Fruit fly (Drosophila melanogaster): ENCODE measurements around the gene CG34164.

Gene CG34164

DNA sequence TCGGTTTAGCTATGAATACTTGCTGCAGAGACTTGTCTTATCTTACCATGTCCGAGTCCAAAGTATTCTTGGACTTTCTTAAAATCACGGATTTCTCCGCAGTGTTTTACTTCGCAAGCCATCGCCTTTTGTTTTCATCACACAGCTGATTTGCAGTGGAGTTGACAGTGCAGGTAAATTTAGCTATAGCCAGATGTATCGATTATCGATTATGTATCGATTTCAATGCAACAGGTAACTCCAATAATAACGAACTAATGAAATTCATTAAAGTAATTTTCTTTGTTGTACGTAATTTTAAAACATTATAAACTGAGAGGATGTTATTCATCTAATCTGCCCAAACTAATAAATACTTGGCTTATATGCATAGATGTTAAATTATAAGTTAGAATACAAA is 6.9 kb downstream of the CG34164 start, which contains the start of gene Rab3-GAP:
Rab3-GAP (minus strand) TSS at position 150 of the 400 bp plus-strand sequence.
- TF ChIP-seq Crg-1 (GFP tag; optimal IDR thresholded peaks at IDR 0.05), result no peak
- peak; percentile 20 for TF ChIP-seq CG11617 (GFP tag; optimal IDR thresholded peaks at IDR 0.05)
- peak; percentile 13 for TF ChIP-seq CG7101 (tag; optimal IDR thresholded peaks at IDR 0.05)
- peak; percentile 29 for TF ChIP-seq CG14711 (tag; optimal IDR thresholded peaks at IDR 0.05)
- peak; percentile 47 for TF ChIP-seq bab1 (GFP tag; optimal IDR thresholded peaks at IDR 0.05)
- TF ChIP-seq ovo (GFP tag; optimal IDR thresholded peaks at IDR 0.05), result no peak
- TF ChIP-seq cnc (optimal IDR thresholded peaks at IDR 0.05), result no peak

DNA sequence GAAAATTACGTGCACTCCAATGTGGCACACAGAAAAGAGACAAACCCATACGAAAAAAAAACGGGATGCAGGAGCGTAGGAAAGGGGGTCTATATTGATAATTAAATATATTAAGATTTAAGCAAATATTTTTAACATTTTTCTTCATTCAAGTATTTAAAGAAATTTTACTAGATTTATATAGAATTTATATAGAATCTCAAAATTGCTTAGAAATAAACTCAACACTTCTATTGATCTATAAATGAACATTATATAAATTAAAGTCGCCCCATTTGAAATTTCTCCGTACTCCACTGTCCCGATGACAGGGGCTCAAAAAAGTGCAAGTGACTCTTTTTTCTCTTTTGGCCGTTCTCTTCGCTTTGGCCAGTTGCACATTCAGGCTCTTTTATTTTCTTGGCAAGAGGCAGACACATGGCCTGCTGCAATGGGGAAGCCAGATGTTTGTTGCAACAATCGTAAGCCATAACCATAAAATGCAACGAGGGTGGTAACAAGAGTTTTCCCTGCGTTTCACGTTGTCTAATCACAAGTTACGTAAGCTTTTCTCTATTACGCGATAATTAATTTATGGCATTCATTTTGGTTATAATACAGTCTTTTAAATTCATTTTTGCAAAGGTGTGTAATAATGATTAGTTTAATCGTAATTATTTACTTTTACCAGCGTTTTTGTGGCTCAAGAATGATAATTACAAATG is 9.7 kb downstream of the CG34164 start:
- TF ChIP-seq CG14711 (tag; optimal IDR thresholded peaks at IDR 0.05) (peak; percentile 34), Crg-1 (GFP tag; optimal IDR thresholded peaks at IDR 0.05) (no peak), CG33017 (tag; optimal IDR thresholded peaks at IDR 0.05) (peak; percentile 64), ovo (GFP tag; optimal IDR thresholded peaks at IDR 0.05) (no peak), CG5204 (GFP tag; optimal IDR thresholded peaks at IDR 0.05) (no peak), CG11617 (GFP tag; optimal IDR thresholded peaks at IDR 0.05) (peak; percentile 29), CG1620 (GFP tag; optimal IDR thresholded peaks at IDR 0.05) (no peak), CG7101 (tag; optimal IDR thresholded peaks at IDR 0.05) (peak; percentile 51), cnc (optimal IDR thresholded peaks at IDR 0.05) (no peak), CG7045 (GFP tag; optimal IDR thresholded peaks at IDR 0.05) (peak; percentile 19), CG12768 (GFP tag; optimal IDR thresholded peaks at IDR 0.05) (peak; percentile 15)

DNA sequence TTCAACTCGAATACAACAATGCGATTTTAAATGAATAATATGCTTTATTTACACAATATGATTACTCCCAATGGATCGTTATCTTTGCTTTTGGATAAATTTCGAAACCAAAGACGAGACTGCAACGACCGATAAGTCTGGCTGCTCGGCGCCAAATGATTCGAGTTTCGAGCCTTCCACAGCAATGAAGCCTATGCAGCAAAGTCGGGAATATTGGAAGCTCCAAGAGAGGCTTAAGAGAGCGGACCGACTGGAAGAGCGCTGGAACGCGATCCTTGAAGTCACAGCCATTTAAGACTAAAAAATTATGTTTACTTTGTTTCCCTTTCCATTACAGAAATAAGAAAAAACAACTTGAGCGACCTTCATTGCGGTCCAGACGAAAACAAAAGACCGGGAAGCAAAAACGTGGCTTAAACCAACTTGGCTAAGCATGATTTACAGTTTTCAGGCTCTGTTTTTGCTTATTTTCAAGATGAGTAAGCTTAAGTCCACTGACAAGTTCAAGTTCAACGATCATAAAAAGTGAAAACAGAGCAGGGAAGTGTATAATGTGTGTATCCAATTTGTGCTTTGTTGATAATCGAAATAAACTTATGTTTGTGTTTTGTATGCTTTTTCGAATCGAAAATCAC is 10.6 kb downstream of the CG34164 start, which contains the start of gene firl:
firl (minus strand) TSS at position 159 of the 635 bp plus-strand sequence.
- no peak for TF ChIP-seq CG11617 (GFP tag; optimal IDR thresholded peaks at IDR 0.05)
- no peak for TF ChIP-seq bab1 (GFP tag; optimal IDR thresholded peaks at IDR 0.05)
- TF ChIP-seq CG7045 (GFP tag; optimal IDR thresholded peaks at IDR 0.05), result no peak
- TF ChIP-seq Crg-1 (GFP tag; optimal IDR thresholded peaks at IDR 0.05), result no peak
- TF ChIP-seq kay (GFP tag; ENCODE audit: borderline replicate concordance), result no peak
- no peak for TF ChIP-seq pad (GFP tag; optimal IDR thresholded peaks at IDR 0.05)

DNA sequence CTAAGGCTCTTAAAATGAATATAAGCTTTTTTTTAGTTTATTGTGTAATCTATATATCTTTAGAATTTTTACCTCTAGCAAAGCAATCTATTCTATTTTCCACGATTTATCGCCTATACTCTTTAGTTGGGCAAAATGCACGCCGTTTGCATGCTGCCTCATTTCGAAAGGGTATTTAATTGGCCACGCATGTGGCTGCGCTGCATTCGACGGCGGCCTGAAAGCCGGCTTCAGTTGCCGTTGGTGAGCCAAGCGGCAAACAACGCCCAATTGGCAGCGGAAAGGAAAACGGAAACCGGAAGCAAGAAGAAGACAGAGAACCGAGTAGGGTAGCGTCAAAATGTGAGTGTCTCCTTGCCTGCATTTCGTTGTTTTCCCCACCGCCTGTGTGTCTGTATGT is 19.7 kb downstream of the CG34164 start, which contains the start of gene CG14947:
CG14947 (plus strand) TSS at position 251 of the 400 bp plus-strand sequence.
- no peak for TF ChIP-seq bab1 (GFP tag; optimal IDR thresholded peaks at IDR 0.05)
- TF ChIP-seq CG1620 (GFP tag; optimal IDR thresholded peaks at IDR 0.05), result no peak
- no peak for TF ChIP-seq Clk (GFP tag; optimal IDR thresholded peaks at IDR 0.05)
- no peak for TF ChIP-seq CG12768 (GFP tag; optimal IDR thresholded peaks at IDR 0.05)
- TF ChIP-seq kay (GFP tag; ENCODE audit: borderline replicate concordance), result no peak
- no peak for TF ChIP-seq CG11617 (GFP tag; optimal IDR thresholded peaks at IDR 0.05)
- no peak for TF ChIP-seq cic (GFP tag; optimal IDR thresholded peaks at IDR 0.05)
- TF ChIP-seq pad (GFP tag; optimal IDR thresholded peaks at IDR 0.05), result no peak
- no peak for TF ChIP-seq CG7101 (tag; optimal IDR thresholded peaks at IDR 0.05)
- no peak for TF ChIP-seq Crg-1 (GFP tag; optimal IDR thresholded peaks at IDR 0.05)
- TF ChIP-seq cnc (optimal IDR thresholded peaks at IDR 0.05), result no peak
- TF ChIP-seq Mnt (GFP tag; optimal IDR thresholded peaks at IDR 0.05), result no peak
- no peak for TF ChIP-seq toe (GFP tag; optimal IDR thresholded peaks at IDR 0.05)

DNA sequence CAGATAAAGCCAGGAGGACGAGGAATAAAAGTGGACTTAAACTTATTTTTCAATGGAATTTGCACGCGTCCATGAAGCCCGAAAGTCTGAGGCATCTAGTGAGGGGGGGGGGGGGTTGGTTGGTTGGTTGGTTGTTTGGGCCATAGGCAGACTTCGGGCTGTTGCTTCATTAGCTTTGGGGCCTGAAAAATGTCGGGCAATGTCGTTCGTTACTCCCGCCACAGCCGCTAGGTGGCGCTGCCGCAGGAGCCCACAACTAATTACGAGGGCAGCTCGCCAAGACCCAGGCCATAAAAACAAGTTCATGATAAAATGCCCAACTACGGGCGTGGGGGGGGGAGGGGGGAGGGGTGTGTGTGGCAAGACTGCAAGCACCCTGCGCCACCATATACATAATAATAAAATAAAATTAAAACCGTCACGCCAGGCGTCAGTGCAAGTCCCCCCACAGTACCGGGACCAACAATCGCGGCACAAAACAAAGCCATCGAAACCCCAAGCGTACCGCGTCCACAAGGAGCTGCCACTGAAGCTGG is 22.0 kb downstream of the CG34164 start:
- TF ChIP-seq Mnt (GFP tag; optimal IDR thresholded peaks at IDR 0.05), result no peak
- TF ChIP-seq CG7101 (tag; optimal IDR thresholded peaks at IDR 0.05), result no peak
- TF ChIP-seq ovo (GFP tag; optimal IDR thresholded peaks at IDR 0.05), result no peak
- TF ChIP-seq bab1 (GFP tag; optimal IDR thresholded peaks at IDR 0.05), result no peak
- no peak for TF ChIP-seq toe (GFP tag; optimal IDR thresholded peaks at IDR 0.05)
- TF ChIP-seq Hr96 (GFP tag; optimal IDR thresholded peaks at IDR 0.05), result no peak
- TF ChIP-seq Crg-1 (GFP tag; optimal IDR thresholded peaks at IDR 0.05), result no peak

DNA sequence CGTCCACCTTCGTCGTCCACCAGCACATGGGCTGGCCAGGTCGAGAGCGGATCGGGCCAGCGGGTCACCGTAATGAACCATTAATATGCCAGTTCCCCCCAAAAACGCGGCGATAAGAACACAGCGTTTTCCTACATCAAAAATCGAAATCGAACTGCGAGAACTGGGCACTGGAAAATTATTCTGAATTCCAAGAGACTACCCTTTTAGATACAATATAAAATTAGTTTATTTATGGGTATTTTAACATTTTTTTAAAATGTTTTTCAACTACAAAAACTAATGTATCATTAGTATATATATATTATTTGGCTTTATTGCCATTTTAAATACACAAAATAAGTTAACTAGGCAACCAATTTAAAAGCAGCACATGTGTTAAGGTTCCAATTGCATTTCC is 22.5 kb downstream of the CG34164 start:
- TF ChIP-seq cic (GFP tag; optimal IDR thresholded peaks at IDR 0.05) (no peak), Clk (GFP tag; optimal IDR thresholded peaks at IDR 0.05) (no peak), Hr96 (GFP tag; optimal IDR thresholded peaks at IDR 0.05) (no peak), Mnt (GFP tag; optimal IDR thresholded peaks at IDR 0.05) (no peak), CG33017 (tag; optimal IDR thresholded peaks at IDR 0.05) (no peak), toe (GFP tag; optimal IDR thresholded peaks at IDR 0.05) (no peak), CG1620 (GFP tag; optimal IDR thresholded peaks at IDR 0.05) (no peak), kay (GFP tag; ENCODE audit: borderline replicate concordance) (no peak), CG14711 (tag; optimal IDR thresholded peaks at IDR 0.05) (no peak), Crg-1 (GFP tag; optimal IDR thresholded peaks at IDR 0.05) (no peak), tj (GFP tag; optimal IDR thresholded peaks at IDR 0.05) (no peak), CG12768 (GFP tag; optimal IDR thresholded peaks at IDR 0.05) (no peak), ovo (GFP tag; optimal IDR thresholded peaks at IDR 0.05) (no peak), CG7045 (GFP tag; optimal IDR thresholded peaks at IDR 0.05) (no peak), bab1 (GFP tag; optimal IDR thresholded peaks at IDR 0.05) (no peak), CG7101 (tag; optimal IDR thresholded peaks at IDR 0.05) (no peak), cnc (optimal IDR thresholded peaks at IDR 0.05) (no peak), CG11617 (GFP tag; optimal IDR thresholded peaks at IDR 0.05) (no peak), CG5204 (GFP tag; optimal IDR thresholded peaks at IDR 0.05) (no peak), pad (GFP tag; optimal IDR thresholded peaks at IDR 0.05) (no peak)
